Fruit fly (Drosophila melanogaster): ENCODE data around the gene CG11029.

dm6 chr2L:5716580-5716979 is 29.4 kb upstream of the CG11029 start, which contains the start of the genes CG14007 and CG34011:
- no peak for TF ChIP-seq ttk (GFP tag; IDR thresholded peaks at IDR 0.05)
- no peak for TF ChIP-seq CG12942 (GFP tag; optimal IDR thresholded peaks at IDR 0.05)
- no peak for TF ChIP-seq CrebB (tag; optimal IDR thresholded peaks at IDR 0.05)
- TF ChIP-seq caup (GFP tag; optimal IDR thresholded peaks at IDR 0.05; ENCODE audit: severe bottlenecking): no peak
- TF ChIP-seq BEAF-32 (GFP tag; optimal IDR thresholded peaks at IDR 0.05): no peak
- no peak for TF ChIP-seq CG8478 (optimal IDR thresholded peaks at IDR 0.05)
- no peak for TF ChIP-seq dimm (GFP tag; IDR thresholded peaks at IDR 0.05)
- TF ChIP-seq h (optimal IDR thresholded peaks at IDR 0.05): no peak
- no peak for TF ChIP-seq prd (optimal IDR thresholded peaks at IDR 0.05)
- TF ChIP-seq prd (GFP tag; IDR thresholded peaks at IDR 0.05): no peak
- TF ChIP-seq CG5953 (GFP tag; IDR thresholded peaks at IDR 0.05): no peak
- no peak for TF ChIP-seq CG8924 (tag; optimal IDR thresholded peaks at IDR 0.05)
- no peak for TF ChIP-seq B-H2 (GFP tag; optimal IDR thresholded peaks at IDR 0.05)

Measured in whole organism, embryonic.